Worm (Caenorhabditis elegans) whole organism, L4 larva: ENCODE results near the gene ver-4.

Source experiments
- ces-1 ChIP-seq: fragments of 150-350 bp; sonication (generic microtip); optimal IDR thresholded peaks from 4 replicates; lab custom pipeline; 2014; ENCODE audit warnings: missing biosample characterization, missing genetic modification reagents, missing genetic modification characterization
- jun-1 ChIP-seq: fragments of 150-350 bp; optimal IDR thresholded peaks from 2 replicates; lab custom pipeline; 2014; ENCODE audit warnings: missing biosample characterization, missing genetic modification reagents, missing genetic modification characterization
- mdl-1 ChIP-seq, 2 experiments: fragments of 150-350 bp in 1 of 2; sonication (generic microtip) in 1 of 2; optimal IDR thresholded peaks; 2 replicates each; lab custom pipeline; 2014 to 2017; ENCODE audit warnings: missing biosample characterization in 2 of 2, missing genetic modification characterization in 2 of 2
- nhr-111 ChIP-seq: fragments of 200-800 bp; sonication (Bioruptor generic); optimal IDR thresholded peaks from 2 replicates; lab custom pipeline; 2018; ENCODE audit warnings: mild to moderate bottlenecking, missing genetic modification characterization, missing compliant biosample characterization
- nhr-76 ChIP-seq: fragments of 150-350 bp; optimal IDR thresholded peaks from 2 replicates; lab custom pipeline; 2014; ENCODE audit warnings: missing biosample characterization, missing genetic modification characterization
- unc-62 ChIP-seq, 3 experiments: fragments of 150-350 bp in 1 of 3; sonication (generic microtip); optimal IDR thresholded peaks in 2 of 3; peaks in 1 of 3; 1 replicate in 1 of 3; 2 replicates in 2 of 3; lab custom pipeline; 2014 to 2017; ENCODE audit warnings: missing biosample characterization in 3 of 3, missing genetic modification characterization in 3 of 3, missing genetic modification reagents in 3 of 3, missing genotype in 1 of 3

- TF ChIP-seq ces-1 (GFP tag; lab: Kevin White, UChicago) (no peak), unc-62 (GFP tag; optimal IDR thresholded peaks at IDR 0.05 in 1 of 2; lab: Kevin White, UChicago) (peak in 1 of 2 experiments; percentile 91), unc-62 (tag; optimal IDR thresholded peaks at IDR 0.05; lab: Kevin White, UChicago) (no peak), jun-1 (no peak), nhr-76 (no peak), nhr-111 (GFP tag; lab: Kevin White, UChicago) (no peak), mdl-1 (tag; optimal IDR thresholded peaks at IDR 0.05; lab: Kevin White, UChicago) (no peak)
Observed at ce11 chrX:11014394-11015280, 32.5 kb downstream of the ver-4 start.
